Worm (Caenorhabditis elegans): ENCODE results near the gene Y38H6C.20.

DNA sequence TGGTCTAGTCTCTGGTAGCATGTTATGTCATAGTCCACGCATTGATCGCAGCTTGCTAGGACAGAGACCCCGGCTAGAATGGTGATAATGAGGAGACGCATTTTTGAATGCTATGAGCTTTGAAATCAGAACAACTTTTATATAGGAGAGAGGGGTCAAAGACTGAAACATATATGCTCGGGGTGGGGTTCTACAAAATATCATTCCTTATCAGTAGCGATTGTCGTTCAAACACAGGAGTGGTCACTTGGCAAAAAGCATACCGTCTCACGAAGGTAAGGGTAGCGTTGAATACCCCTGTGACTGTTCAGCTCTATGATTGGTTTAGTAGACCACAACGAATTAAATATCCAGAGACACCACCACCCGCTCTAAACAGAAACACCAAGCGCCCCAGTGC, 46.1 kb upstream of the Y38H6C.20 start, which contains the start of gene F46B3.1:
- no peak for TF ChIP-seq sox-4 (tag; optimal IDR thresholded peaks at IDR 0.05)
- no peak for TF ChIP-seq tbx-2 (tag; optimal IDR thresholded peaks at IDR 0.05)
- no peak for TF ChIP-seq ceh-14 (tag; optimal IDR thresholded peaks at IDR 0.05)
- no peak for TF ChIP-seq hlh-15 (tag; optimal IDR thresholded peaks at IDR 0.05)
- no peak for TF ChIP-seq pqm-1 (tag; optimal IDR thresholded peaks at IDR 0.05)
- TF ChIP-seq ceh-31 (tag; optimal IDR thresholded peaks at IDR 0.05) = no peak
- TF ChIP-seq dmd-4 (tag; optimal IDR thresholded peaks at IDR 0.05; ENCODE audit: borderline replicate concordance) = no peak
- TF ChIP-seq che-1 (tag; optimal IDR thresholded peaks at IDR 0.05) = no peak
- TF ChIP-seq nfya-1 (tag; optimal IDR thresholded peaks at IDR 0.05) = no peak
- TF ChIP-seq hlh-8 (tag; optimal IDR thresholded peaks at IDR 0.05) = no peak
- TF ChIP-seq ets-4 (tag; optimal IDR thresholded peaks at IDR 0.05) = no peak
- no peak for TF ChIP-seq ceh-22 (tag; optimal IDR thresholded peaks at IDR 0.05)

Data from whole organism, late embryonic.